Worm (Caenorhabditis elegans): ENCODE measurements around the gene F10D2.10.
A peak's percentile ranks its signal among the peaks of the same experiment; 100 is the strongest.

F10D2.10 gene

DNA sequence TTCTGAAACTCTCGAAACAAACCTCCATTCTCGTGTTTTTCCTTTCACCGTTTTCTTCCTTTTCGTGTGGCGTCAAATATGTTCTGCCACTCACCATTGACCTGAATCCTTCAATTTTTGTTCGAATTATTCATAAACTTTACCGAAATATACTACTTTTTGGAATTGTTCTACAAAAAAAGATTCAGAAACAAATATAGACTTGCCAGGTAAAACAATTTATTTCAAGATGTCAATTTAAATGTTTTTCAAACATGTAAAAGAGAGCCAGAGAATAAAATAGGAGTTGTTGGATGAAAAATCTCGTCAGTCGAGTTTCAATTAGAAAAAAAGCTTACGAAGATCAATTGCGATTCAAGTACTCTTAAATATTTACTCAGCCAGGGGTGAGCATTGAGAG is 37.6 kb upstream of the F10D2.10 start, which contains the start of gene F09G2.8:
Gene F09G2.8, minus strand, starts transcription at position 101 of the 400 bp plus-strand sequence.
- TF ChIP-seq ceh-39 (tag; optimal IDR thresholded peaks at IDR 0.05) (no peak), nhr-237 (tag; optimal IDR thresholded peaks at IDR 0.05) (no peak), nhr-28 (tag; optimal IDR thresholded peaks at IDR 0.05) (no peak), sem-2 (GFP tag; optimal IDR thresholded peaks at IDR 0.05) (no peak), flh-1 (GFP tag; optimal IDR thresholded peaks at IDR 0.05) (no peak), unc-39 (tag; optimal IDR thresholded peaks at IDR 0.05) (no peak), sptf-1 (tag; optimal IDR thresholded peaks at IDR 0.05) (no peak), nhr-2 (tag; optimal IDR thresholded peaks at IDR 0.05) (no peak), lin-32 (GFP tag; optimal IDR thresholded peaks at IDR 0.05) (no peak), unc-120 (tag; optimal IDR thresholded peaks at IDR 0.05; ENCODE audit: poor library complexity, severe bottlenecking) (no peak), ceh-83 (GFP tag; optimal IDR thresholded peaks at IDR 0.05) (no peak), ztf-11 (tag; optimal IDR thresholded peaks at IDR 0.05) (no peak)

ce11 chrV:7187295-7187694 is 31.3 kb upstream of the F10D2.10 start:
- no peak for TF ChIP-seq ham-2 (GFP tag; optimal IDR thresholded peaks at IDR 0.05)
- TF ChIP-seq elt-1 (tag; optimal IDR thresholded peaks at IDR 0.05; ENCODE audit: borderline replicate concordance, insufficient read depth) = no peak
- no peak for TF ChIP-seq ceh-39 (tag; optimal IDR thresholded peaks at IDR 0.05)
- TF ChIP-seq pha-4 (tag; optimal IDR thresholded peaks at IDR 0.05) = no peak
- TF ChIP-seq sptf-1 (tag; optimal IDR thresholded peaks at IDR 0.05) = no peak
- TF ChIP-seq zip-8 (tag; optimal IDR thresholded peaks at IDR 0.05) = no peak
- no peak for TF ChIP-seq nhr-76 (tag; optimal IDR thresholded peaks at IDR 0.05)
- no peak for TF ChIP-seq unc-120 (tag; optimal IDR thresholded peaks at IDR 0.05; ENCODE audit: poor library complexity, severe bottlenecking)

- TF ChIP-seq sptf-1 (tag; optimal IDR thresholded peaks at IDR 0.05) = no peak
- no peak for TF ChIP-seq nhr-28 (tag; optimal IDR thresholded peaks at IDR 0.05)
- no peak for TF ChIP-seq mep-1 (tag; optimal IDR thresholded peaks at IDR 0.05)
- no peak for TF ChIP-seq pha-4 (tag; optimal IDR thresholded peaks at IDR 0.05)
- no peak for TF ChIP-seq M03D4.4 (tag; optimal IDR thresholded peaks at IDR 0.05)
- TF ChIP-seq flh-1 (GFP tag; optimal IDR thresholded peaks at IDR 0.05) = no peak
- no peak for TF ChIP-seq bed-3 (GFP tag; optimal IDR thresholded peaks at IDR 0.05)
These were observed 30.6 kb upstream of the F10D2.10 start for ce11 chrV:7186599-7186998.

- TF ChIP-seq lsy-2 (tag; optimal IDR thresholded peaks at IDR 0.05) (no peak), mab-5 (tag; optimal IDR thresholded peaks at IDR 0.05) (no peak), elt-3 (tag; optimal IDR thresholded peaks at IDR 0.05) (no peak), lin-13 (tag; optimal IDR thresholded peaks at IDR 0.05) (no peak), mep-1 (tag; optimal IDR thresholded peaks at IDR 0.05) (no peak), nhr-76 (tag; optimal IDR thresholded peaks at IDR 0.05) (no peak), M03D4.4 (tag; optimal IDR thresholded peaks at IDR 0.05) (no peak), nhr-12 (tag; optimal IDR thresholded peaks at IDR 0.05) (no peak), unc-120 (tag; optimal IDR thresholded peaks at IDR 0.05; ENCODE audit: poor library complexity, severe bottlenecking) (no peak), ztf-11 (tag; optimal IDR thresholded peaks at IDR 0.05) (no peak), ceh-83 (GFP tag; optimal IDR thresholded peaks at IDR 0.05) (no peak), ham-2 (GFP tag; optimal IDR thresholded peaks at IDR 0.05) (no peak), mls-2 (tag; optimal IDR thresholded peaks at IDR 0.05) (no peak), drap-1 (GFP tag; optimal IDR thresholded peaks at IDR 0.05) (no peak), sptf-1 (tag; optimal IDR thresholded peaks at IDR 0.05) (no peak), ceh-39 (tag; optimal IDR thresholded peaks at IDR 0.05) (no peak), bed-3 (GFP tag; optimal IDR thresholded peaks at IDR 0.05) (no peak), flh-1 (GFP tag; optimal IDR thresholded peaks at IDR 0.05) (no peak)
These were observed 28.6 kb upstream of the F10D2.10 start, which contains the start of gene pitr-5 for ce11 chrV:7184549-7184948. pitr-5 (plus strand) TSS chrV:7184849.

DNA sequence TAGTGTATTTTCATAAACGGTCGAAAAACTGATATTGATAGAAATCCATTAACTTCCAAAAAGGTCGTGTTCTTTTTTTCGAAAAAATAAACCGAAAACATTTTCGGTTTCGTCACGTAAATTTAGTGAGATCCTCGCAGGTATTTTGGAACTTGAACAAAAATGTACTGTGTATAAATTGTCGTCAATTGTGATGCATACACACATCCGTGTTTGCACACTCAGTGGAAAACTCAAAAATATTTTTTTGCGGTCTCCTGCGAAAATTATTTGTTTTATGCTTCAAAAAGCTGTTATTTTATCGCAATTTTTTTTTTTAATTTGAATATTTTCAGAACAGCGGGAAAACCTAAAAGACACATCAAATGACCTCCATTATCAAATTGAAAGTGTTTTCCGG is 22.9 kb upstream of the F10D2.10 start, which contains the start of gene cpsf-2:
Gene cpsf-2, plus strand, starts transcription at position 330 of the 400 bp plus-strand sequence.
- no peak for TF ChIP-seq nhr-76 (tag; optimal IDR thresholded peaks at IDR 0.05)
- peak; percentile 9 for TF ChIP-seq nhr-237 (tag; optimal IDR thresholded peaks at IDR 0.05)
- TF ChIP-seq elt-3 (tag; optimal IDR thresholded peaks at IDR 0.05) = no peak

DNA sequence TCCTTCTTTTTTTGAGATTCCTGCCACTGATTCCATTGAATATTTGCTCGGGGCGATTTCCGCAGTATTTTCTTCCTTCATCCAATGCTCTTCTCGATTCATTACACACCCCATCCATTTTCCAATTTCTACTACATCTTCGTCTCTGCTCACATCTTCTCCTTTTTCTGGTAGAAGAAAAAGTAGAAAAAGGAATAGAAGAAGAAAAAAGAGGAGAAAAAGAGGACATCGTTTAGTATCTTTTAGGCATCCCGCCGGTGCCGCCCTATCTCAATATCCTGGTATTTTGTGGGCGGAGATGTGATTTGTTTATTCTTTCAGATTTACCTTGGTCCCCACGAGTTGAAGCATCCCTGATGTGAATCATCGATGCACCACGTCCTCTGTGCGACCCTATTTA is 19.2 kb upstream of the F10D2.10 start, which contains the start of gene lgc-39:
Gene lgc-39, plus strand, starts transcription at position 301 of the 400 bp plus-strand sequence.
- TF ChIP-seq sptf-1 (tag; optimal IDR thresholded peaks at IDR 0.05) (no peak), unc-120 (tag; optimal IDR thresholded peaks at IDR 0.05; ENCODE audit: poor library complexity, severe bottlenecking) (no peak), unc-39 (tag; optimal IDR thresholded peaks at IDR 0.05) (no peak)

Data from whole organism, mixed stage, embryonic.